Fruit fly (Drosophila melanogaster) whole organism, embryonic: ENCODE measurements around the gene CG43954.

Experiments used
- Abd-B ChIP-seq: fragments of 200-800 bp; sonication (Bioruptor generic); optimal IDR thresholded peaks from 2 replicates; lab custom pipeline; 2018; ENCODE audit warnings: missing biosample characterization, mild to moderate bottlenecking, missing genetic modification characterization, moderate library complexity
- C15 ChIP-seq: fragments of 200-800 bp; sonication (Bioruptor generic); IDR thresholded peaks from 3 replicates; pipeline ENCODE4 v1.3.6; 2022; ENCODE audit warnings: missing biosample characterization, missing genetic modification characterization
- CG10654 ChIP-seq: fragments of 200-800 bp; sonication (Bioruptor generic); optimal IDR thresholded peaks from 2 replicates; lab custom pipeline; 2016; ENCODE audit warnings: missing biosample characterization, missing genetic modification characterization
- CG11456 ChIP-seq: fragments of 200-800 bp; sonication (Bioruptor generic); IDR thresholded peaks from 3 replicates; pipeline ENCODE4 v1.3.6; 2022; ENCODE audit warnings: missing biosample characterization, missing genetic modification characterization
- CG12155 ChIP-seq: fragments of 200-800 bp; sonication (Bioruptor generic); optimal IDR thresholded peaks from 3 replicates; lab custom pipeline; 2016; ENCODE audit warnings: missing biosample characterization, missing genetic modification characterization
- CG12942 ChIP-seq: fragments of 200-800 bp; sonication (Bioruptor generic); optimal IDR thresholded peaks from 3 replicates; lab custom pipeline; 2016; ENCODE audit warnings: missing biosample characterization, missing genetic modification characterization
- CG13424 ChIP-seq: fragments of 200-800 bp; sonication (Bioruptor generic); optimal IDR thresholded peaks from 2 replicates; lab custom pipeline; 2019; ENCODE audit warnings: missing biosample characterization, mild to moderate bottlenecking, missing genetic modification characterization, moderate library complexity
- CG14014 ChIP-seq: fragments of 200-800 bp; sonication (Bioruptor generic); IDR thresholded peaks from 2 replicates; pipeline ENCODE4 v1.3.6; 2022; ENCODE audit warnings: missing biosample characterization, missing genetic modification characterization
- CG15514 ChIP-seq: fragments of 200-800 bp; sonication (Bioruptor generic); optimal IDR thresholded peaks from 3 replicates; lab custom pipeline; 2017; ENCODE audit warnings: missing biosample characterization, missing genetic modification characterization, mild to moderate bottlenecking, moderate library complexity, missing genetic modification reagents
- CG16815 ChIP-seq: fragments of 200-800 bp; sonication (Bioruptor generic); optimal IDR thresholded peaks from 3 replicates; lab custom pipeline; 2017; ENCODE audit warnings: missing biosample characterization, mild to moderate bottlenecking, missing genetic modification characterization
- CG18764 ChIP-seq: fragments of 200-800 bp; sonication (Bioruptor generic); optimal IDR thresholded peaks from 3 replicates; lab custom pipeline; 2016; ENCODE audit warnings: missing biosample characterization, missing genetic modification characterization
- CG2678 ChIP-seq: fragments of 200-800 bp; sonication (Bioruptor generic); optimal IDR thresholded peaks from 3 replicates; lab custom pipeline; 2019; ENCODE audit warnings: missing biosample characterization, mild to moderate bottlenecking, missing genetic modification characterization, moderate library complexity
- CG2889 ChIP-seq: fragments of 200-800 bp; sonication (Bioruptor generic); IDR thresholded peaks from 3 replicates; pipeline ENCODE4 v1.3.6; 2022; ENCODE audit warnings: missing biosample characterization, missing genetic modification characterization
- CG30431 ChIP-seq: fragments of 200-800 bp; sonication (Bioruptor generic); optimal IDR thresholded peaks from 2 replicates; lab custom pipeline; 2017; ENCODE audit warnings: missing biosample characterization, missing genetic modification characterization
- CG33557 ChIP-seq: fragments of 200-800 bp; sonication (Bioruptor generic); optimal IDR thresholded peaks from 2 replicates; lab custom pipeline; 2019; ENCODE audit warnings: missing biosample characterization, mild to moderate bottlenecking, missing genetic modification characterization, moderate library complexity
- CG34224 ChIP-seq: fragments of 200-800 bp; sonication (Bioruptor generic); IDR thresholded peaks from 3 replicates; pipeline ENCODE4 v1.3.6; 2022; ENCODE audit warnings: missing biosample characterization, missing genetic modification characterization; ENCODE audit not compliant: partially characterized antibody
- CG34376 ChIP-seq: fragments of 200-800 bp; sonication (Bioruptor generic); optimal IDR thresholded peaks from 2 replicates; lab custom pipeline; 2018; ENCODE audit warnings: missing biosample characterization, mild to moderate bottlenecking, missing genetic modification characterization
- CG3838 ChIP-seq: fragments of 200-800 bp; sonication (Bioruptor generic); optimal IDR thresholded peaks from 3 replicates; lab custom pipeline; 2016; ENCODE audit warnings: missing biosample characterization, missing genetic modification characterization
- CG4820 ChIP-seq: fragments of 200-800 bp; sonication (Bioruptor generic); optimal IDR thresholded peaks from 3 replicates; lab custom pipeline; 2016; ENCODE audit warnings: missing biosample characterization, missing genetic modification characterization
- CG6654 ChIP-seq: fragments of 200-800 bp; sonication (Bioruptor generic); optimal IDR thresholded peaks from 2 replicates; lab custom pipeline; 2017; ENCODE audit warnings: missing biosample characterization, mild to moderate bottlenecking, missing genetic modification characterization
- CG7745 ChIP-seq: fragments of 200-800 bp; sonication (Bioruptor generic); optimal IDR thresholded peaks from 2 replicates; lab custom pipeline; 2018; ENCODE audit warnings: missing biosample characterization, mild to moderate bottlenecking, missing genetic modification characterization, moderate library complexity
- CG7963 ChIP-seq: fragments of 200-800 bp; sonication (Bioruptor generic); IDR thresholded peaks from 3 replicates; pipeline ENCODE4 v1.3.6; 2022; ENCODE audit warnings: missing biosample characterization, missing genetic modification characterization; ENCODE audit not compliant: partially characterized antibody
- CG8765 ChIP-seq: fragments of 200-800 bp; sonication (Bioruptor generic); IDR thresholded peaks from 2 replicates; pipeline ENCODE4 v1.3.6; 2022; ENCODE audit warnings: missing biosample characterization, missing genetic modification characterization
- CkIIα-i1 ChIP-seq: fragments of 200-800 bp; sonication (Bioruptor generic); IDR thresholded peaks from 2 replicates; pipeline ENCODE4 v1.3.6; 2022; ENCODE audit warnings: missing biosample characterization, missing genetic modification characterization
- Dp ChIP-seq: fragments of 200-800 bp; sonication (Bioruptor generic); optimal IDR thresholded peaks from 2 replicates; lab custom pipeline; 2018; ENCODE audit warnings: missing biosample characterization, mild to moderate bottlenecking, missing genetic modification characterization, moderate library complexity
- Eip74EF ChIP-seq, 2 experiments: fragments of 200-800 bp in 1 of 2; fragments of >200 bp in 1 of 2; sonication (Bioruptor generic) in 1 of 2; optimal IDR thresholded peaks; 2 replicates each; lab custom pipeline; 2017 to 2019; ENCODE audit warnings: missing biosample characterization in 2 of 2, missing genetic modification characterization in 2 of 2, mild to moderate bottlenecking in 1 of 2, moderate library complexity in 1 of 2
- Fer1 ChIP-seq: fragments of 200-800 bp; sonication (Bioruptor generic); optimal IDR thresholded peaks from 2 replicates; lab custom pipeline; 2017; ENCODE audit warnings: missing biosample characterization, mild to moderate bottlenecking, missing genetic modification characterization
- NFAT ChIP-seq: fragments of 200-800 bp; sonication (Bioruptor generic); IDR thresholded peaks from 2 replicates; pipeline ENCODE4 v1.3.6; 2022; ENCODE audit warnings: missing biosample characterization, missing genetic modification characterization
- Opbp ChIP-seq: fragments of 200-800 bp; sonication (Bioruptor generic); IDR thresholded peaks from 3 replicates; pipeline ENCODE4 v1.3.6; 2022; ENCODE audit warnings: missing biosample characterization, missing genetic modification characterization; ENCODE audit not compliant: partially characterized antibody
- Six4 ChIP-seq: fragments of 200-800 bp; sonication (Bioruptor generic); optimal IDR thresholded peaks from 2 replicates; lab custom pipeline; 2016; ENCODE audit warnings: missing biosample characterization, missing genetic modification characterization
- Taf1 ChIP-seq: fragments of 200-800 bp; sonication (Bioruptor generic); IDR thresholded peaks from 2 replicates; pipeline ENCODE4 v1.3.6; 2022; ENCODE audit warnings: missing biosample characterization, missing genetic modification characterization
- YL-1 ChIP-seq: fragments of 200-800 bp; sonication (Bioruptor generic); optimal IDR thresholded peaks from 3 replicates; lab custom pipeline; 2017; ENCODE audit warnings: missing biosample characterization, mild to moderate bottlenecking, missing genetic modification characterization
- btn ChIP-seq: fragments of 200-800 bp; sonication (Bioruptor generic); optimal IDR thresholded peaks from 2 replicates; lab custom pipeline; 2016; ENCODE audit warnings: missing biosample characterization, missing genetic modification characterization
- cg ChIP-seq: fragments of 200-800 bp; sonication (Bioruptor generic); optimal IDR thresholded peaks from 3 replicates; lab custom pipeline; 2019; ENCODE audit warnings: missing biosample characterization, mild to moderate bottlenecking, missing genetic modification characterization, moderate library complexity
- chm ChIP-seq: fragments of 200-800 bp; sonication (Bioruptor generic); IDR thresholded peaks from 2 replicates; pipeline ENCODE4 v1.3.6; 2022; ENCODE audit warnings: missing biosample characterization, missing genetic modification characterization
- dati ChIP-seq: fragments of 200-800 bp; sonication (Bioruptor generic); IDR thresholded peaks from 2 replicates; pipeline ENCODE4 v1.3.6; 2022; ENCODE audit warnings: missing biosample characterization, missing genetic modification characterization
- hth ChIP-seq: fragments of >200 bp; optimal IDR thresholded peaks from 2 replicates; lab custom pipeline; 2017; ENCODE audit warnings: inconsistent platforms
- jumu ChIP-seq: fragments of 200-800 bp; sonication (Bioruptor generic); optimal IDR thresholded peaks from 3 replicates; lab custom pipeline; 2016; ENCODE audit warnings: missing biosample characterization, missing genetic modification characterization
- lilli ChIP-seq: fragments of 200-800 bp; sonication (Bioruptor generic); optimal IDR thresholded peaks from 3 replicates; lab custom pipeline; 2016; ENCODE audit warnings: missing biosample characterization, missing genetic modification characterization
- luna ChIP-seq: fragments of 200-800 bp; sonication (Bioruptor generic); optimal IDR thresholded peaks from 2 replicates; lab custom pipeline; 2016; ENCODE audit warnings: missing biosample characterization, missing genetic modification characterization
- odd ChIP-seq: fragments of 200-800 bp; sonication (Bioruptor generic); optimal IDR thresholded peaks from 2 replicates; lab custom pipeline; 2017; ENCODE audit warnings: missing biosample characterization, mild to moderate bottlenecking, missing genetic modification characterization
- pho ChIP-seq: fragments of 200-800 bp; sonication (Bioruptor generic); optimal IDR thresholded peaks from 2 replicates; lab custom pipeline; 2016; ENCODE audit warnings: missing biosample characterization, missing genetic modification characterization
- pros ChIP-seq: fragments of 200-800 bp; sonication (Bioruptor generic); optimal IDR thresholded peaks from 3 replicates; lab custom pipeline; 2019; ENCODE audit warnings: missing biosample characterization, mild to moderate bottlenecking, missing genetic modification characterization, moderate library complexity
- run ChIP-seq: fragments of 200-800 bp; sonication (Bioruptor generic); optimal IDR thresholded peaks from 3 replicates; lab custom pipeline; 2018; ENCODE audit warnings: missing biosample characterization, mild to moderate bottlenecking, missing genetic modification characterization
- sna ChIP-seq: fragments of 200-800 bp; sonication (Bioruptor generic); IDR thresholded peaks from 2 replicates; pipeline ENCODE4 v1.3.6; 2022; ENCODE audit warnings: missing biosample characterization, missing genetic modification characterization; ENCODE audit not compliant: partially characterized antibody
- so ChIP-seq: fragments of 200-800 bp; sonication (Bioruptor generic); IDR thresholded peaks from 3 replicates; pipeline ENCODE4 v1.3.6; 2022; ENCODE audit warnings: missing biosample characterization, missing genetic modification characterization
- tio ChIP-seq: fragments of 200-800 bp; sonication (Bioruptor generic); optimal IDR thresholded peaks from 2 replicates; lab custom pipeline; 2017; ENCODE audit warnings: missing biosample characterization, missing genetic modification characterization, inconsistent platforms
- vnd ChIP-seq: fragments of 200-800 bp; sonication (Bioruptor generic); IDR thresholded peaks from 3 replicates; pipeline ENCODE4 v1.3.6; 2022; ENCODE audit warnings: missing biosample characterization, missing genetic modification characterization; ENCODE audit not compliant: partially characterized antibody
- vvl ChIP-seq: fragments of 200-800 bp; sonication (Bioruptor generic); IDR thresholded peaks from 2 replicates; pipeline ENCODE4 v1.3.6; 2022; ENCODE audit warnings: missing biosample characterization, missing genetic modification characterization

Gene CG43954

dm6 chr3L:16711430-16712228, at the start of gene CG43954, which contains the start of the genes Lasp and Dab:
Gene CG43954, minus strand, starts transcription at chr3L:16711677.
Gene Lasp, minus strand, starts transcription at chr3L:16711677.
Gene Dab, plus strand, starts transcription at chr3L:16712126.
- TF ChIP-seq CG6654 (GFP tag; lab: Kevin White, UChicago) (no peak), CG14014 (GFP tag; lab: Robert Waterston, UW) (peak; percentile 26; the same call in 1 of the 2 replicates), tio (no peak), NFAT (GFP tag; lab: Robert Waterston, UW) (peak; percentile 82), CG12942 (peak; percentile 1), CG13424 (tag; lab: Kevin White, UChicago) (no peak), Eip74EF (GFP tag; optimal IDR thresholded peaks at IDR 0.05; lab: Kevin White, UChicago) (peak in 1 of 2 experiments; percentile 49), lilli (GFP tag; lab: Kevin White, UChicago) (no peak), dati (no peak), pros (GFP tag; lab: Kevin White, UChicago) (no peak), CG34224 (GFP tag; lab: Robert Waterston, UW) (no peak), CG4820 (GFP tag; lab: Kevin White, UChicago) (no peak), Fer1 (GFP tag; lab: Kevin White, UChicago) (peak; percentile 59), CG12155 (GFP tag; lab: Kevin White, UChicago) (no peak), run (peak; percentile 25), CG7963 (0 out of 3 replicates have a peak, but pooled peaks have one; percentile 14), CG30431 (GFP tag; lab: Kevin White, UChicago) (no peak), sna (GFP tag; lab: Robert Waterston, UW) (no peak), vvl (peak; percentile 58), CG8765 (GFP tag; lab: Robert Waterston, UW) (no peak), Opbp (GFP tag; lab: Robert Waterston, UW) (0 out of 3 replicates have a peak, but pooled peaks have one; percentile 5), Dp (peak; percentile 79), luna (GFP tag; lab: Kevin White, UChicago) (no peak), btn (no peak), CkIIα-i1 (GFP tag; lab: Robert Waterston, UW) (no peak), CG34376 (GFP tag; lab: Kevin White, UChicago) (peak; percentile 71), odd (peak; percentile 28), CG10654 (no peak), hth (lab: Kevin White, UChicago) (no peak), CG33557 (GFP tag; lab: Kevin White, UChicago) (peak; percentile 4), CG2889 (GFP tag; lab: Robert Waterston, UW) (no peak), Abd-B (GFP tag; lab: Kevin White, UChicago) (no peak), jumu (GFP tag; lab: Kevin White, UChicago) (no peak), Six4 (GFP tag; lab: Kevin White, UChicago) (peak; percentile 5), CG3838 (GFP tag; lab: Kevin White, UChicago) (no peak), chm (peak; percentile 84), cg (GFP tag; lab: Kevin White, UChicago) (no peak), CG16815 (GFP tag; lab: Kevin White, UChicago) (no peak), CG2678 (tag; lab: Kevin White, UChicago) (peak; percentile 18), pho (GFP tag; lab: Kevin White, UChicago) (no peak), CG18764 (GFP tag; lab: Kevin White, UChicago) (no peak), CG15514 (peak; percentile 71), CG11456 (peak; percentile 75), vnd (GFP tag; lab: Robert Waterston, UW) (no peak), so (GFP tag; lab: Robert Waterston, UW) (peak; percentile 60; the same call in 2 of the 3 replicates), Taf1 (no peak), C15 (GFP tag; lab: Robert Waterston, UW) (no peak), YL-1 (GFP tag; lab: Kevin White, UChicago) (peak; percentile 40), CG7745 (tag; lab: Kevin White, UChicago) (peak; percentile 5)
